Fruit fly (Drosophila melanogaster): ENCODE data around the gene Ssl1.

The Ssl1 gene

dm6 chr3L:22851172-22852128 is 27.4 kb upstream of the Ssl1 start:
- TF ChIP-seq psq (optimal IDR thresholded peaks at IDR 0.05) (no peak), insv (optimal IDR thresholded peaks at IDR 0.05) (no peak), Myc (optimal IDR thresholded peaks at IDR 0.05) (no peak), ttk (optimal IDR thresholded peaks at IDR 0.05) (no peak), Sin3A (optimal IDR thresholded peaks at IDR 0.05) (no peak), h (optimal IDR thresholded peaks at IDR 0.05) (no peak)

- no peak for TF ChIP-seq Myc (optimal IDR thresholded peaks at IDR 0.05)
- no peak for TF ChIP-seq psq (optimal IDR thresholded peaks at IDR 0.05)
- no peak for TF ChIP-seq ttk (optimal IDR thresholded peaks at IDR 0.05)
- no peak for TF ChIP-seq insv (optimal IDR thresholded peaks at IDR 0.05)
- TF ChIP-seq h (optimal IDR thresholded peaks at IDR 0.05): no peak
- no peak for TF ChIP-seq Sin3A (optimal IDR thresholded peaks at IDR 0.05)
These were observed 25.5 kb upstream of the Ssl1 start, which contains the start of gene CG32462 for dm6 chr3L:22853412-22853811. Gene CG32462 (minus strand): TSS chr3L:22853512.

dm6 chr3L:22856009-22856477 is 22.8 kb upstream of the Ssl1 start, which contains the start of gene CG32459:
Gene CG32459 (minus strand): TSS chr3L:22856059.
- no peak for TF ChIP-seq h (optimal IDR thresholded peaks at IDR 0.05)
- TF ChIP-seq ttk (optimal IDR thresholded peaks at IDR 0.05): no peak
- no peak for TF ChIP-seq psq (optimal IDR thresholded peaks at IDR 0.05)
- no peak for TF ChIP-seq Sin3A (optimal IDR thresholded peaks at IDR 0.05)
- TF ChIP-seq Myc (optimal IDR thresholded peaks at IDR 0.05): no peak
- TF ChIP-seq insv (optimal IDR thresholded peaks at IDR 0.05): no peak

dm6 chr3L:22860487-22860886 is 18.4 kb upstream of the Ssl1 start, which contains the start of gene CG13239:
Gene CG13239 (plus strand): TSS chr3L:22860787.
- TF ChIP-seq Myc (optimal IDR thresholded peaks at IDR 0.05) (no peak), ttk (optimal IDR thresholded peaks at IDR 0.05) (no peak), Sin3A (optimal IDR thresholded peaks at IDR 0.05) (no peak), psq (optimal IDR thresholded peaks at IDR 0.05) (no peak), insv (optimal IDR thresholded peaks at IDR 0.05) (no peak), h (optimal IDR thresholded peaks at IDR 0.05) (no peak)

- TF ChIP-seq h (optimal IDR thresholded peaks at IDR 0.05) (no peak), Myc (optimal IDR thresholded peaks at IDR 0.05) (no peak), Sin3A (optimal IDR thresholded peaks at IDR 0.05) (no peak), insv (optimal IDR thresholded peaks at IDR 0.05) (no peak), psq (optimal IDR thresholded peaks at IDR 0.05) (no peak), ttk (optimal IDR thresholded peaks at IDR 0.05) (no peak)
These were observed 15.4 kb upstream of the Ssl1 start, which contains the start of gene CG33169 for dm6 chr3L:22863367-22864078. Gene CG33169 (plus strand): TSS chr3L:22863864.

dm6 chr3L:22864254-22865060 is 14.4 kb upstream of the Ssl1 start, which contains the start of gene CG33170:
Gene CG33170 (plus strand): TSS chr3L:22864600.
- no peak for TF ChIP-seq Myc (optimal IDR thresholded peaks at IDR 0.05)
- TF ChIP-seq ttk (optimal IDR thresholded peaks at IDR 0.05): no peak
- no peak for TF ChIP-seq h (optimal IDR thresholded peaks at IDR 0.05)
- no peak for TF ChIP-seq psq (optimal IDR thresholded peaks at IDR 0.05)
- no peak for TF ChIP-seq insv (optimal IDR thresholded peaks at IDR 0.05)
- TF ChIP-seq Sin3A (optimal IDR thresholded peaks at IDR 0.05): no peak

- TF ChIP-seq h (optimal IDR thresholded peaks at IDR 0.05) (no peak), insv (optimal IDR thresholded peaks at IDR 0.05) (no peak)
These were observed 13.8 kb upstream of the Ssl1 start for dm6 chr3L:22865061-22865418.

dm6 chr3L:22868070-22868469 is 10.8 kb upstream of the Ssl1 start, which contains the start of gene EMC4:
Gene EMC4 (minus strand): TSS chr3L:22868243.
- TF ChIP-seq insv (optimal IDR thresholded peaks at IDR 0.05) (no peak), Sin3A (optimal IDR thresholded peaks at IDR 0.05) (no peak), h (optimal IDR thresholded peaks at IDR 0.05) (no peak), psq (optimal IDR thresholded peaks at IDR 0.05) (no peak), ttk (optimal IDR thresholded peaks at IDR 0.05) (no peak), Myc (optimal IDR thresholded peaks at IDR 0.05) (no peak)

- TF ChIP-seq psq (optimal IDR thresholded peaks at IDR 0.05) (no peak), ttk (optimal IDR thresholded peaks at IDR 0.05) (no peak), Sin3A (optimal IDR thresholded peaks at IDR 0.05) (no peak), Myc (optimal IDR thresholded peaks at IDR 0.05) (no peak), h (optimal IDR thresholded peaks at IDR 0.05) (no peak), insv (optimal IDR thresholded peaks at IDR 0.05) (no peak)
These were observed 8.5 kb upstream of the Ssl1 start for dm6 chr3L:22870378-22870777.

- no peak for TF ChIP-seq insv (optimal IDR thresholded peaks at IDR 0.05)
- TF ChIP-seq Myc (optimal IDR thresholded peaks at IDR 0.05): no peak
- no peak for TF ChIP-seq psq (optimal IDR thresholded peaks at IDR 0.05)
- no peak for TF ChIP-seq ttk (optimal IDR thresholded peaks at IDR 0.05)
These were observed 7.7 kb upstream of the Ssl1 start for dm6 chr3L:22871030-22871844.
